Worm (Caenorhabditis elegans): ENCODE measurements around the gene Y75B12A.2.

ce11 chrV:15074907-15075306 is 34.5 kb upstream of the Y75B12A.2 start:
- peak; percentile 3 for TF ChIP-seq him-1 (tag; optimal IDR thresholded peaks at IDR 0.05)
- TF ChIP-seq dao-5 (tag; optimal IDR thresholded peaks at IDR 0.05) = no peak
